Fruit fly (Drosophila melanogaster) whole organism, wandering third instar larva: ENCODE results near the gene FMRFaR.

Experiments
- Abd-B ChIP-seq: fragments of >200 bp; optimal IDR thresholded peaks from 2 replicates; lab custom pipeline; 2017; ENCODE audit warnings: missing biosample characterization, missing genetic modification characterization
- CG32264 ChIP-seq: fragments of 200-800 bp; sonication (Bioruptor generic); optimal IDR thresholded peaks from 2 replicates; lab custom pipeline; 2016; ENCODE audit warnings: missing biosample characterization, missing genetic modification characterization
- CG9705 ChIP-seq: fragments of 200-800 bp; sonication (Bioruptor generic); optimal IDR thresholded peaks from 2 replicates; lab custom pipeline; 2018; ENCODE audit warnings: missing biosample characterization, mild to moderate bottlenecking, missing genetic modification characterization
- CrebA ChIP-seq: fragments of 200-800 bp; sonication (Bioruptor generic); optimal IDR thresholded peaks from 2 replicates; lab custom pipeline; 2016; ENCODE audit warnings: missing biosample characterization, mild to moderate bottlenecking, missing genetic modification characterization, borderline replicate concordance
- Dfd ChIP-seq: fragments of >200 bp; optimal IDR thresholded peaks from 2 replicates; lab custom pipeline; 2017; ENCODE audit warnings: missing biosample characterization, missing genetic modification characterization
- Dif ChIP-seq: fragments of 200-275, 200-300 bp; sonication (Bioruptor generic); optimal IDR thresholded peaks from 2 replicates; lab custom pipeline; 2018; ENCODE audit warnings: missing biosample characterization, missing genetic modification characterization; ENCODE audit not compliant: partially characterized antibody
- GATAd ChIP-seq: sonication (Bioruptor generic); optimal IDR thresholded peaks from 2 replicates; lab custom pipeline; 2016; ENCODE audit warnings: missing biosample characterization, missing genetic modification characterization
- HLH106 ChIP-seq: fragments of 200-800 bp; optimal IDR thresholded peaks from 3 replicates; lab custom pipeline; 2019; ENCODE audit warnings: missing biosample characterization, mild to moderate bottlenecking, missing genetic modification characterization, moderate library complexity
- Hnf4 ChIP-seq: fragments of 200-800 bp; sonication (Bioruptor generic); optimal IDR thresholded peaks from 2 replicates; lab custom pipeline; 2016; ENCODE audit warnings: missing biosample characterization, mild to moderate bottlenecking, missing genetic modification characterization
- Hr78 ChIP-seq: fragments of >200 bp; optimal IDR thresholded peaks from 2 replicates; lab custom pipeline; 2017; ENCODE audit warnings: missing biosample characterization, missing genetic modification characterization
- Hr83 ChIP-seq: fragments of 200-300 bp; sonication (Bioruptor generic); optimal IDR thresholded peaks from 2 replicates; lab custom pipeline; 2016; ENCODE audit warnings: missing biosample characterization, mild to moderate bottlenecking, missing genetic modification characterization, moderate library complexity; ENCODE audit not compliant: poor library complexity, severe bottlenecking
- Jra ChIP-seq: sonication (Bioruptor generic); optimal IDR thresholded peaks from 2 replicates; lab custom pipeline; 2016; ENCODE audit warnings: missing biosample characterization, missing genetic modification characterization
- Mio ChIP-seq: sonication (Bioruptor generic); optimal IDR thresholded peaks from 2 replicates; lab custom pipeline; 2016; ENCODE audit warnings: missing biosample characterization, missing genetic modification characterization
- Myc ChIP-seq: fragments of >200 bp; optimal IDR thresholded peaks from 2 replicates; lab custom pipeline; 2017
- N ChIP-seq: fragments of >200 bp; optimal IDR thresholded peaks from 2 replicates; lab custom pipeline; 2018; ENCODE audit warnings: missing biosample characterization, missing external identifiers, missing genetic modification characterization
- OdsH ChIP-seq: fragments of 200-800 bp; sonication (Bioruptor generic); optimal IDR thresholded peaks from 2 replicates; lab custom pipeline; 2016; ENCODE audit warnings: missing biosample characterization, mild to moderate bottlenecking, missing genetic modification characterization
- Rel ChIP-seq, 2 experiments: fragments of 200-800 bp; sonication (Bioruptor generic) in 1 of 2; optimal IDR thresholded peaks; 2 replicates in 1 of 2; 3 replicates in 1 of 2; lab custom pipeline; 2016 to 2019; ENCODE audit warnings: mild to moderate bottlenecking in 2 of 2, missing biosample characterization in 2 of 2, missing genetic modification characterization in 2 of 2, moderate library complexity in 1 of 2
- Sp1 ChIP-seq: fragments of 200-800 bp; sonication (Bioruptor generic); optimal IDR thresholded peaks from 3 replicates; lab custom pipeline; 2019; ENCODE audit warnings: missing biosample characterization, mild to moderate bottlenecking, missing genetic modification characterization, moderate library complexity
- Vsx2 ChIP-seq: fragments of 200-300, 225-300 bp; sonication (Bioruptor generic); optimal IDR thresholded peaks from 2 replicates; lab custom pipeline; 2018; ENCODE audit warnings: missing biosample characterization, missing genetic modification characterization; ENCODE audit not compliant: partially characterized antibody
- br ChIP-seq: fragments of 200-800 bp; sonication (Bioruptor generic); optimal IDR thresholded peaks from 2 replicates; lab custom pipeline; 2016; ENCODE audit warnings: missing biosample characterization, missing genetic modification characterization
- brk ChIP-seq: fragments of 200-800 bp; sonication (Bioruptor generic); optimal IDR thresholded peaks from 2 replicates; lab custom pipeline; 2016; ENCODE audit warnings: missing biosample characterization, mild to moderate bottlenecking, missing genetic modification characterization
- dl ChIP-seq, 2 experiments: fragments of 175-275, 200-275 bp in 1 of 2; fragments of 200-275 bp in 1 of 2; sonication (Bioruptor generic); optimal IDR thresholded peaks; lab custom pipeline; 2018; ENCODE audit warnings: mild to moderate bottlenecking in 2 of 2, missing biosample characterization in 2 of 2, missing genetic modification characterization in 2 of 2, moderate library complexity in 2 of 2; ENCODE audit not compliant: partially characterized antibody in 2 of 2, insufficient read depth in 1 of 2
- dsf ChIP-seq: sonication (Bioruptor generic); optimal IDR thresholded peaks from 2 replicates; lab custom pipeline; 2016; ENCODE audit warnings: missing biosample characterization, missing genetic modification characterization, borderline replicate concordance
- ey ChIP-seq: fragments of 200-800 bp; sonication (Bioruptor generic); optimal IDR thresholded peaks from 2 replicates; lab custom pipeline; 2016; ENCODE audit warnings: missing biosample characterization, missing genetic modification characterization
- foxo ChIP-seq, 2 experiments: fragments of 200-800 bp; sonication (Bioruptor generic); optimal IDR thresholded peaks; 2 replicates in 1 of 2; 3 replicates in 1 of 2; lab custom pipeline; 2016 to 2017; ENCODE audit warnings: missing biosample characterization in 2 of 2, missing genetic modification characterization in 2 of 2
- fru ChIP-seq: fragments of 200-800 bp; sonication (Bioruptor generic); optimal IDR thresholded peaks from 3 replicates; lab custom pipeline; 2016; ENCODE audit warnings: missing biosample characterization, mild to moderate bottlenecking, missing genetic modification characterization
- h ChIP-seq: fragments of 200-800 bp; sonication (Bioruptor generic); optimal IDR thresholded peaks from 3 replicates; lab custom pipeline; 2016; ENCODE audit warnings: missing biosample characterization, mild to moderate bottlenecking, missing genetic modification characterization
- jim ChIP-seq: fragments of 175-275, 200-325 bp; sonication (Bioruptor generic); optimal IDR thresholded peaks from 2 replicates; lab custom pipeline; 2016; ENCODE audit warnings: missing biosample characterization, mild to moderate bottlenecking, missing genetic modification characterization
- lola ChIP-seq: fragments of >200 bp; optimal IDR thresholded peaks from 2 replicates; lab custom pipeline; 2017; ENCODE audit warnings: missing biosample characterization, missing genetic modification characterization
- pan ChIP-seq: fragments of >200 bp; optimal IDR thresholded peaks from 2 replicates; lab custom pipeline; 2017
- psq ChIP-seq: fragments of 200-800 bp; sonication (Bioruptor generic); optimal IDR thresholded peaks from 3 replicates; lab custom pipeline; 2017; ENCODE audit warnings: missing biosample characterization, mild to moderate bottlenecking, missing genetic modification characterization, moderate library complexity
- sage ChIP-seq: fragments of 200-800 bp; sonication (Bioruptor generic); optimal IDR thresholded peaks from 2 replicates; lab custom pipeline; 2016; ENCODE audit warnings: missing biosample characterization, mild to moderate bottlenecking, missing genetic modification characterization
- sv ChIP-seq: fragments of 200-800 bp; sonication (Bioruptor generic); optimal IDR thresholded peaks from 3 replicates; lab custom pipeline; 2016; ENCODE audit warnings: missing biosample characterization, missing genetic modification characterization
- tai ChIP-seq: sonication (Bioruptor generic); optimal IDR thresholded peaks from 2 replicates; lab custom pipeline; 2016; ENCODE audit warnings: missing biosample characterization, missing genetic modification characterization
- usp ChIP-seq: fragments of >200 bp; optimal IDR thresholded peaks from 2 replicates; lab custom pipeline; 2017; ENCODE audit warnings: missing biosample characterization, missing genetic modification characterization
- woc ChIP-seq: sonication (Bioruptor generic); optimal IDR thresholded peaks from 2 replicates; lab custom pipeline; 2016; ENCODE audit warnings: missing biosample characterization, mild to moderate bottlenecking, missing genetic modification characterization

Gene FMRFaR

DNA sequence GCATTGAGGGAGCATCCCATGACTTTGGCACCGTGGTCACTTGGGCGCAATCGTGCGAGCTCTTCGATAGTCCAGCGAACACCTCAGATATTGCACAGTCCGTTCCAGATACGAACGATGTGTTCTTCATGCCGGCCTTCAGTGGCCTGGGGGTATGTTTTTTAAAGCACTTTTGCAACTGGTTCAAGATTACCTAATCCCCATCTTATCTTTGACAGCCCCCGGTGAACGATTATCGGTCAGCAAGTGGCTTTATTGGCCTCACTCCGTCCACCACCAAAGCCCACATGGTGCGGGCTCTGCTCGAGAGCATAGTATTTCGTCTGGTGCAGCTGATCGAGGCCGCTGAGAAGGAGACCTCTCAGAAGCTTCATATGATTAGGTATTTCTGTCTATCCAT is 52.6 kb downstream of the FMRFaR start:
- no peak for TF ChIP-seq Hnf4 (GFP tag; lab: Kevin White, UChicago)
- no peak for TF ChIP-seq lola (GFP tag; lab: Kevin White, UChicago)
- no peak for TF ChIP-seq ey (GFP tag; lab: Kevin White, UChicago)
- TF ChIP-seq Rel (GFP tag; optimal IDR thresholded peaks at IDR 0.05; lab: Kevin White, UChicago), result no peak
- TF ChIP-seq Rel (tag; optimal IDR thresholded peaks at IDR 0.05; lab: Kevin White, UChicago), result no peak
- TF ChIP-seq Dfd, result no peak
- no peak for TF ChIP-seq Abd-B
- no peak for TF ChIP-seq pan (lab: Kevin White, UChicago)
- no peak for TF ChIP-seq Sp1 (GFP tag; lab: Kevin White, UChicago)
- no peak for TF ChIP-seq Hr78
- no peak for TF ChIP-seq Dif (GFP tag; lab: Kevin White, UChicago)
- TF ChIP-seq HLH106 (tag; lab: Kevin White, UChicago), result no peak
- no peak for TF ChIP-seq foxo (GFP tag; optimal IDR thresholded peaks at IDR 0.05; lab: Kevin White, UChicago)
- no peak for TF ChIP-seq sage (GFP tag; lab: Kevin White, UChicago)
- TF ChIP-seq usp, result no peak
- TF ChIP-seq woc (GFP tag; lab: Kevin White, UChicago), result no peak
- TF ChIP-seq br (GFP tag; lab: Kevin White, UChicago), result no peak
- TF ChIP-seq brk (GFP tag; lab: Kevin White, UChicago), result no peak
- no peak for TF ChIP-seq tai (GFP tag; lab: Kevin White, UChicago)
- no peak for TF ChIP-seq fru
- TF ChIP-seq N (GFP tag; lab: Kevin White, UChicago), result no peak

- TF ChIP-seq Rel (GFP tag; optimal IDR thresholded peaks at IDR 0.05; lab: Kevin White, UChicago), result no peak
- TF ChIP-seq Rel (tag; optimal IDR thresholded peaks at IDR 0.05; lab: Kevin White, UChicago), result peak; percentile 83
- no peak for TF ChIP-seq h
- TF ChIP-seq psq (GFP tag; lab: Kevin White, UChicago), result no peak
- TF ChIP-seq usp, result no peak
- TF ChIP-seq, all 38 proteins: peak for 1
These were observed 53.3 kb downstream of the FMRFaR start, which contains the start of gene CG16753 for dm6 chr3L:3054851-3055250. TSS of gene CG16753 (plus strand) at chr3L:3055079.

DNA sequence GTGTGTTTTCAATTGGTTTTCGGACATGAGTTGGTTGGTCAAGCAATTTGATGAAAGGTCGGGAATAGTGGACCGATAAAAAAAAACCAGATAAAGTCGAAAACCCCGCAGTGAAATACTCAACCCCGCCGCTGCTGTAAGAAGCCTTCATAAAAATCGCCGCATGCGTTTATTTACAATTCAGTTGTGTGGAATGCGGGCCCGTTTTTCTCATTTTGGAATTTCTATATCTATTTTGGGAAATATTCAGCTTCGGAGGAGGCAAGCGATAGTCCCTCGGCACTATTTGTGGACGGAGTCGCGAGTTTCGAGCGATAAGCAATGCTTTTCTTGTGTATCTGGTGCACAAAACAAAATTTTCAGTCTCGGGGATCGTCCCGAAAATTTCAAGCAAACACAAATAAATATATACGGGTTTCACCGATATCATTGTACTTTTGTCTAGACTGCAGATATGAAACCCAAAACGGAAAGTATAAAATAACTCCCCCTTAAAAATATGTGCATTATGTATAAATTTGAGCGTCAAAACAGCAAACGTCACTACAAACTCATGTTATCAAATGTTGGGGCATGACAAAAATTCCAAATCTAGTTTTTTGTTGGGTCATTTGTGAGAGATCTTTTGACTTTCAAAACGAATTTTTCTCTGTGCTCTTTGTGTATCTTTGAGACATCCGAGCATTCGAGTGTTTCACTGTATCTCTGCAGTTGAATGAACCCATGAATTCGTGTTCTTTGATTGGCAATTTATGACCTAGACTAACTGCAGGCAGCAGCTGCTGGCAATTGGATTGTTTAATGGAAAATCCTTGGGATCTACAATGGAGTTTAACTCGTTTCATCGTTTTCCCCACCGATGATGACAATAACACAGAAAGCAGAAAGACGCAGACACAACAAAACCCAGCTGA is 57.7 kb downstream of the FMRFaR start:
- TF ChIP-seq br (GFP tag; lab: Kevin White, UChicago) (no peak), CG32264 (GFP tag; lab: Kevin White, UChicago) (no peak), Myc (lab: Kevin White, UChicago) (no peak), ey (GFP tag; lab: Kevin White, UChicago) (peak; percentile 8), woc (GFP tag; lab: Kevin White, UChicago) (no peak), sv (GFP tag; lab: Kevin White, UChicago) (no peak), Abd-B (no peak), GATAd (GFP tag; lab: Kevin White, UChicago) (no peak), CG9705 (GFP tag; lab: Kevin White, UChicago) (no peak), Rel (GFP tag; optimal IDR thresholded peaks at IDR 0.05; lab: Kevin White, UChicago) (no peak), Rel (tag; optimal IDR thresholded peaks at IDR 0.05; lab: Kevin White, UChicago) (peak; percentile 93), usp (no peak), HLH106 (tag; lab: Kevin White, UChicago) (peak; percentile 19), Dfd (no peak), Jra (GFP tag; lab: Kevin White, UChicago) (no peak), Hr83 (GFP tag; lab: Kevin White, UChicago) (no peak), fru (no peak), Hr78 (no peak), Hnf4 (GFP tag; lab: Kevin White, UChicago) (no peak), brk (GFP tag; lab: Kevin White, UChicago) (no peak), psq (GFP tag; lab: Kevin White, UChicago) (no peak), OdsH (GFP tag; lab: Kevin White, UChicago) (no peak), dl (GFP tag; optimal IDR thresholded peaks at IDR 0.05; lab: Kevin White, UChicago; ENCODE audit: insufficient read depth in 1 of 2, partially characterized antibody in 2 of 2) (no peak), h (peak; percentile 1), foxo (GFP tag; optimal IDR thresholded peaks at IDR 0.05; lab: Kevin White, UChicago) (no peak), dsf (GFP tag; lab: Kevin White, UChicago) (no peak), Mio (no peak), CrebA (GFP tag; lab: Kevin White, UChicago) (no peak), pan (lab: Kevin White, UChicago) (no peak), Dif (GFP tag; lab: Kevin White, UChicago) (no peak), Vsx2 (GFP tag; lab: Kevin White, UChicago) (no peak), jim (GFP tag; lab: Kevin White, UChicago) (no peak)
